Fruit fly (Drosophila melanogaster): ENCODE results near the gene CG15535.

dm6 chr3R:30454442-30454841, 30.7 kb upstream of the CG15535 start:
- TF ChIP-seq CG8119 (GFP tag; IDR thresholded peaks at IDR 0.05) (no peak), CG7368 (GFP tag; optimal IDR thresholded peaks at IDR 0.05) (no peak), Gug (GFP tag; IDR thresholded peaks at IDR 0.05) (no peak), CG4318 (GFP tag; optimal IDR thresholded peaks at IDR 0.05) (no peak), CG11762 (GFP tag; optimal IDR thresholded peaks at IDR 0.05; ENCODE audit: insufficient read depth) (no peak), Eip78C (GFP tag) (peak; percentile 26)
